Worm (Caenorhabditis elegans): Measurements from ENCODE around the gene T22C8.4.

- TF ChIP-seq egl-13 (tag; optimal IDR thresholded peaks at IDR 0.05): no peak
- no peak for TF ChIP-seq nhr-237 (tag; optimal IDR thresholded peaks at IDR 0.05)
- TF ChIP-seq ama-1 (optimal IDR thresholded peaks at IDR 0.05): no peak
- TF ChIP-seq sox-4 (tag; optimal IDR thresholded peaks at IDR 0.05): no peak
- TF ChIP-seq isw-1 (GFP tag; IDR thresholded peaks at IDR 0.05): no peak
- no peak for TF ChIP-seq fkh-10 (GFP tag; optimal IDR thresholded peaks at IDR 0.05)
- TF ChIP-seq nhr-76 (tag; optimal IDR thresholded peaks at IDR 0.05): no peak
- TF ChIP-seq nhr-47 (tag; optimal IDR thresholded peaks at IDR 0.05): no peak
- no peak for TF ChIP-seq unc-62 (GFP tag; optimal IDR thresholded peaks at IDR 0.05)
- TF ChIP-seq lsy-2 (tag; optimal IDR thresholded peaks at IDR 0.05): no peak
- TF ChIP-seq C34B4.2 (tag; optimal IDR thresholded peaks at IDR 0.05): no peak
- TF ChIP-seq mab-9 (GFP tag; IDR thresholded peaks at IDR 0.05): no peak
Measured at ce11 chrII:8640503-8640902, 17.2 kb upstream of the T22C8.4 start.

Measured in whole organism, L1 larva.